Fruit fly (Drosophila melanogaster) whole organism, adult: ENCODE measurements around the gene Gyc89Da.

Experiments used
- CG11617 ChIP-seq: fragments of 200-800 bp; sonication (Bioruptor generic); optimal IDR thresholded peaks from 2 replicates; lab custom pipeline; 2017; ENCODE audit warnings: mild to moderate bottlenecking, missing biosample characterization, missing genetic modification reagents, missing genetic modification characterization
- CG12768 ChIP-seq: fragments of 200-800 bp; sonication (Bioruptor generic); optimal IDR thresholded peaks from 2 replicates; lab custom pipeline; 2017; ENCODE audit warnings: missing biosample characterization, missing genetic modification characterization, mild to moderate bottlenecking, moderate library complexity, missing genetic modification reagents
- CG14711 ChIP-seq: fragments of 200-800 bp; sonication (Bioruptor generic); optimal IDR thresholded peaks from 2 replicates; lab custom pipeline; 2018; ENCODE audit warnings: missing biosample characterization, mild to moderate bottlenecking, missing genetic modification characterization, moderate library complexity
- CG1620 ChIP-seq: fragments of 200-800 bp; sonication (Bioruptor generic); optimal IDR thresholded peaks from 2 replicates; lab custom pipeline; 2016; ENCODE audit warnings: missing biosample characterization, missing genetic modification characterization
- CG33017 ChIP-seq: fragments of 200-800 bp; sonication (Bioruptor generic); optimal IDR thresholded peaks from 2 replicates; lab custom pipeline; 2018; ENCODE audit warnings: missing biosample characterization, mild to moderate bottlenecking, missing genetic modification characterization, moderate library complexity
- CG5204 ChIP-seq: fragments of 200-800 bp; sonication (Bioruptor generic); optimal IDR thresholded peaks from 2 replicates; lab custom pipeline; 2016; ENCODE audit warnings: missing biosample characterization, missing genetic modification characterization
- CG7045 ChIP-seq: fragments of 200-800 bp; sonication (Bioruptor generic); optimal IDR thresholded peaks from 2 replicates; lab custom pipeline; 2017; ENCODE audit warnings: missing biosample characterization, mild to moderate bottlenecking, missing genetic modification characterization
- CG7101 ChIP-seq: fragments of 200-800 bp; sonication (Bioruptor generic); optimal IDR thresholded peaks from 2 replicates; lab custom pipeline; 2018; ENCODE audit warnings: missing biosample characterization, mild to moderate bottlenecking, missing genetic modification characterization, moderate library complexity
- Clk ChIP-seq: fragments of 200-800 bp; sonication (Bioruptor generic); optimal IDR thresholded peaks from 2 replicates; lab custom pipeline; 2017; ENCODE audit warnings: missing biosample characterization, missing genetic modification characterization
- Crg-1 ChIP-seq: fragments of 200-800 bp; sonication (Bioruptor generic); optimal IDR thresholded peaks from 2 replicates; lab custom pipeline; 2016; ENCODE audit warnings: missing biosample characterization, missing genetic modification characterization
- Hr96 ChIP-seq: fragments of 200-800 bp; sonication (Bioruptor generic); optimal IDR thresholded peaks from 2 replicates; lab custom pipeline; 2016; ENCODE audit warnings: missing biosample characterization, missing genetic modification characterization
- Mnt ChIP-seq: fragments of 200-800 bp; sonication (Bioruptor generic); optimal IDR thresholded peaks from 2 replicates; lab custom pipeline; 2016; ENCODE audit warnings: missing biosample characterization, mild to moderate bottlenecking, missing genetic modification characterization
- bab1 ChIP-seq: fragments of 200-800 bp; sonication (Bioruptor generic); optimal IDR thresholded peaks from 3 replicates; lab custom pipeline; 2019; ENCODE audit warnings: missing biosample characterization, mild to moderate bottlenecking, missing genetic modification characterization, moderate library complexity
- cic ChIP-seq: fragments of 200-800 bp; sonication (Bioruptor generic); optimal IDR thresholded peaks from 2 replicates; lab custom pipeline; 2017; ENCODE audit warnings: missing biosample characterization, mild to moderate bottlenecking, missing genetic modification characterization, moderate library complexity
- cnc ChIP-seq, 2 experiments: fragments of >200 bp; optimal IDR thresholded peaks; 2 replicates each; lab custom pipeline; 2017
- kay ChIP-seq: fragments of 200-800 bp; sonication (Bioruptor generic); peaks from one replicate; lab custom pipeline; 2016; ENCODE audit warnings: missing biosample characterization, missing genetic modification characterization, borderline replicate concordance
- ovo ChIP-seq: fragments of 200-800 bp; sonication (Bioruptor generic); optimal IDR thresholded peaks from 2 replicates; lab custom pipeline; 2016; ENCODE audit warnings: missing biosample characterization, missing genetic modification characterization
- pad ChIP-seq: fragments of 200-800 bp; sonication (Bioruptor generic); optimal IDR thresholded peaks from 3 replicates; lab custom pipeline; 2017; ENCODE audit warnings: missing biosample characterization, missing genetic modification characterization, mild to moderate bottlenecking, moderate library complexity, missing genetic modification reagents
- tj ChIP-seq: fragments of 200-800 bp; sonication (Bioruptor generic); optimal IDR thresholded peaks from 3 replicates; lab custom pipeline; 2017; ENCODE audit warnings: missing biosample characterization, mild to moderate bottlenecking, missing genetic modification characterization, moderate library complexity
- toe ChIP-seq: fragments of 200-800 bp; sonication (Bioruptor generic); optimal IDR thresholded peaks from 2 replicates; lab custom pipeline; 2016; ENCODE audit warnings: missing biosample characterization, missing genetic modification characterization

Gyc89Da gene

dm6 chr3R:16447448-16448045, 24.9 kb upstream of the Gyc89Da start:
- TF ChIP-seq CG14711 (tag; lab: Kevin White, UChicago) (no peak), kay (GFP tag; lab: Kevin White, UChicago) (peak; percentile 69), toe (GFP tag; lab: Kevin White, UChicago) (no peak), cic (GFP tag; lab: Kevin White, UChicago) (peak; percentile 7), CG11617 (GFP tag; lab: Kevin White, UChicago) (no peak)

dm6 chr3R:16448378-16449134, 23.8 kb upstream of the Gyc89Da start:
- TF ChIP-seq Hr96 (GFP tag; lab: Kevin White, UChicago) = no peak
- peak; percentile 94 for TF ChIP-seq kay (GFP tag; lab: Kevin White, UChicago)
- TF ChIP-seq pad (GFP tag; lab: Kevin White, UChicago) = no peak
- no peak for TF ChIP-seq bab1 (GFP tag; lab: Kevin White, UChicago)
- TF ChIP-seq CG7045 = no peak
- no peak for TF ChIP-seq CG1620
- no peak for TF ChIP-seq ovo (GFP tag; lab: Kevin White, UChicago)
- TF ChIP-seq CG7101 (tag; lab: Kevin White, UChicago) = no peak
- peak; percentile 74 for TF ChIP-seq CG12768
- peak; percentile 31 for TF ChIP-seq CG5204
- TF ChIP-seq Mnt = no peak
- TF ChIP-seq tj (GFP tag; lab: Kevin White, UChicago) = peak; percentile 41
- TF ChIP-seq CG33017 (tag; lab: Kevin White, UChicago) = peak; percentile 68
- TF ChIP-seq cic (GFP tag; lab: Kevin White, UChicago) = no peak
- peak; percentile 33 for TF ChIP-seq toe (GFP tag; lab: Kevin White, UChicago)
- no peak for TF ChIP-seq Crg-1 (GFP tag; lab: Kevin White, UChicago)
- peak; percentile 73 for TF ChIP-seq CG11617 (GFP tag; lab: Kevin White, UChicago)
- no peak for TF ChIP-seq Clk (GFP tag; lab: Kevin White, UChicago)
- TF ChIP-seq CG14711 (tag; lab: Kevin White, UChicago) = no peak
- TF ChIP-seq cnc (optimal IDR thresholded peaks at IDR 0.05; lab: Kevin White, UChicago) = no peak

dm6 chr3R:16449187-16449973, 23.0 kb upstream of the Gyc89Da start:
- peak; percentile 74 for TF ChIP-seq Mnt
- TF ChIP-seq CG1620 = peak; percentile 92
- peak; percentile 83 for TF ChIP-seq CG11617 (GFP tag; lab: Kevin White, UChicago)
- peak; percentile 92 for TF ChIP-seq CG5204
- peak; percentile 94 for TF ChIP-seq bab1 (GFP tag; lab: Kevin White, UChicago)
- peak; percentile 41 for TF ChIP-seq ovo (GFP tag; lab: Kevin White, UChicago)
- peak; percentile 91 for TF ChIP-seq Clk (GFP tag; lab: Kevin White, UChicago)
- peak; percentile 95 for TF ChIP-seq kay (GFP tag; lab: Kevin White, UChicago)
- peak; percentile 66 for TF ChIP-seq cic (GFP tag; lab: Kevin White, UChicago)
- peak; percentile 92 for TF ChIP-seq CG7045
- TF ChIP-seq pad (GFP tag; lab: Kevin White, UChicago) = peak; percentile 98
- peak; percentile 90 for TF ChIP-seq CG12768
- TF ChIP-seq Crg-1 (GFP tag; lab: Kevin White, UChicago) = peak; percentile 86
- no peak for TF ChIP-seq cnc (optimal IDR thresholded peaks at IDR 0.05; lab: Kevin White, UChicago)
- peak; percentile 88 for TF ChIP-seq Hr96 (GFP tag; lab: Kevin White, UChicago)
- TF ChIP-seq CG7101 (tag; lab: Kevin White, UChicago) = peak; percentile 97
- TF ChIP-seq toe (GFP tag; lab: Kevin White, UChicago) = peak; percentile 90
- no peak for TF ChIP-seq tj (GFP tag; lab: Kevin White, UChicago)
- TF ChIP-seq CG14711 (tag; lab: Kevin White, UChicago) = peak; percentile 93
- peak; percentile 96 for TF ChIP-seq CG33017 (tag; lab: Kevin White, UChicago)

- TF ChIP-seq bab1 (GFP tag; lab: Kevin White, UChicago) = no peak
- no peak for TF ChIP-seq CG33017 (tag; lab: Kevin White, UChicago)
- TF ChIP-seq toe (GFP tag; lab: Kevin White, UChicago) = no peak
- no peak for TF ChIP-seq tj (GFP tag; lab: Kevin White, UChicago)
- no peak for TF ChIP-seq Clk (GFP tag; lab: Kevin White, UChicago)
- peak; percentile 52 for TF ChIP-seq pad (GFP tag; lab: Kevin White, UChicago)
- no peak for TF ChIP-seq CG7101 (tag; lab: Kevin White, UChicago)
- TF ChIP-seq CG7045 = no peak
- TF ChIP-seq Hr96 (GFP tag; lab: Kevin White, UChicago) = no peak
- TF ChIP-seq cnc (optimal IDR thresholded peaks at IDR 0.05; lab: Kevin White, UChicago) = no peak
- peak; percentile 4 for TF ChIP-seq CG12768
- no peak for TF ChIP-seq Crg-1 (GFP tag; lab: Kevin White, UChicago)
- TF ChIP-seq cic (GFP tag; lab: Kevin White, UChicago) = peak; percentile 41
- no peak for TF ChIP-seq CG11617 (GFP tag; lab: Kevin White, UChicago)
- TF ChIP-seq CG14711 (tag; lab: Kevin White, UChicago) = no peak
- TF ChIP-seq CG5204 = no peak
- peak; percentile 99 for TF ChIP-seq kay (GFP tag; lab: Kevin White, UChicago)
- TF ChIP-seq ovo (GFP tag; lab: Kevin White, UChicago) = peak; percentile 47
- no peak for TF ChIP-seq CG1620
- peak; percentile 32 for TF ChIP-seq Mnt
Observed at dm6 chr3R:16452954-16453587, 19.3 kb upstream of the Gyc89Da start.
